Worm (Caenorhabditis elegans) whole organism, L4/young adult: ENCODE data around the gene T01E8.8.
"Not testable (repeated sequence)": the region's sequence is repeated elsewhere in the genome, so short reads cannot be mapped to it uniquely, and the experiment has no call there.

Experiments used
- W03F9.2 ChIP-seq: fragments of 150-350 bp; optimal IDR thresholded peaks from 2 replicates; lab custom pipeline; 2014; ENCODE audit warnings: missing biosample characterization, missing genetic modification characterization
- dao-5 ChIP-seq: sonication (generic microtip); optimal IDR thresholded peaks from 2 replicates; lab custom pipeline; 2016; ENCODE audit warnings: missing genotype, missing genetic modification characterization, moderate library complexity, missing compliant biosample characterization
- him-1 ChIP-seq: sonication (generic microtip); optimal IDR thresholded peaks from 2 replicates; lab custom pipeline; 2016; ENCODE audit warnings: missing genotype, missing genetic modification reagents, missing genetic modification characterization, missing compliant biosample characterization

The T01E8.8 gene

DNA sequence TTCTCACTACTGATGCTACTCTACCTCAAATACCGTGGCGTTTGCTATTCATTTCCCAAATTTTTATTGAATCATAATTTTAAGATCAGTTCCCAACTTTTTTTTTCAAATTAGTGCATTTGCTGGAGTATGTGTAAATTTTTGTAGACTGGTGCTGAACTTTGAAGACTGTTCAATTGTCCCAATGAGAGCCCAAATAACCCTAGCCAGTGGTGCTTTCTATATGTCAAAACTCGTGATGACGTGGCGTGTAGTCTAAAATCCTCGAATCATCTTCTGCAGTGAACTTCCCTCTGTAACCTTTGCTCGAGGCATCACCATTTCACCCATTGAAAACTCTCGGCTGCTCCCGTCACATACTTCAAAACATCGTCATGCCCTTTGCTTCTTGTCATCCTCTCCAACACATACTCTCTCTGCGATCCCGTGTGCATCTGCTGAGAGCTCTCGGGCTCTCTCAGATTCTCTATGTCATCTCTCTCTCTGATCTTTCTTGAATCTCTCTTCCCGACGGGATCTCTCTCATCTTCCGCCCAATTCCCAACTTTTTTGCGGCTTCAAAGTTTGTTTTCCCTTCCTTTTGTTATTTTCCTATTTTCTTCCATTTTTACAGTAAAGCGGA lies 26.5 kb upstream of the T01E8.8 start:
- TF ChIP-seq him-1 (no peak), W03F9.2 (tag; lab: Kevin White, UChicago) (no peak), dao-5 (no peak)

DNA sequence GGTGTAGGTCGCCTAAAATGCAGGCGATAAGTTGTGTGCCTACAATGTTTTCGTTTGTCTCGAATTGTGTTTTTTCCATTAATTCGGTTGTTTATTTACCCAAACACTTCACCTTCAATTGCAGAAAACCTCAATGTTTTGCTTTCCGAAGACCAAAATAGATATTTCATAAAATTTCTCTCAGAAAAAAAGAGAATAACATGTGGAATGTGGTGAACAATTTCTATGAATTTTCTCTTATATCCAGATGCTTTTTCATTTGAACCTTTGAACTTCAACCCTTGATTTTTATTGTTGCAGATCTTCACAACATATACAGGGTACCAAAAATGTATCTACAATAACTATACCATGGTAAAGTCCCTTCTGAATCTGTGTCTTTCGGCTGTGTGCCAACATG lies 24.6 kb upstream of the T01E8.8 start, which contains the start of gene T01E8.1:
Gene T01E8.1, plus strand, starts transcription at position 301 of the 400 bp plus-strand sequence.
- no peak for TF ChIP-seq W03F9.2 (tag; lab: Kevin White, UChicago)

DNA sequence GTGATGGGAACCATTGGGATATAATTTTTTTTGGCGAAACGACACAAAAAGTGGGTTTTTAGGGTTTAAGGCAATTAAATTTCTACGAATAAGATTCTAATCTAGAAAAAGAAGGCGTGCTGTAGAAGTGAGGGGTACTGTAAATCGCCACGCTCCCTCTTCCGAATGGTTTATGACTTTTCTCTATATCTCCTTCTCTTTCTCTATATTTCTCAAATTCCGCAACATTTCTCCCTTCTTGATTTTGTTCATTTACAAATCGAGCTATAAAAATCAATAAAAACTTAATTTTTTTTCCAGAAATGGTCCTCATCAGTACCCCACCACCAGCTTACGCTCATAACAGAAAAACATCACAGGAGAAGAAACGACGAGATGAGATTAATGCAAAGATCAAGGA lies 12.9 kb upstream of the T01E8.8 start, which contains the start of gene ref-1:
Gene ref-1, plus strand, starts transcription at position 301 of the 400 bp plus-strand sequence.
- TF ChIP-seq W03F9.2 (tag; lab: Kevin White, UChicago): no peak
- no peak for TF ChIP-seq him-1
- no peak for TF ChIP-seq dao-5

DNA sequence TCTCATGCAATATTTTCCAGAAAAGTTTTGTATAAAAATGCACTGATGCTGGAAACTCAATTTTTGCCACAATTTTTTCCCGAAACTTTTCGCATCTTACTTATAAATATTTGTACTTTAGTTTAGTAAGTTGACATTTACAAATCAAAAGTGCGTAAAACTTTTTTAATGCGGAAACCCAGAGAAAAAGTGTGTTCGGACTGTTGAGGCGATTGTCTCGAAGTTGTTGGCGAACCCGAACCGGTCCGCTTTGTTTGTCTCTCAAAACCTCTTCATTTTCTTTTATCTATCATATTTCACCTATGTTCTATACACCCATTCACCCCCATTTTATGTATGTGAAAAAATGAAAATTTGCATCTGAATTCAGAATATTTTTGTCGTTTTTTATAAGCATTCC lies 10.4 kb upstream of the T01E8.8 start:
- TF ChIP-seq W03F9.2 (tag; lab: Kevin White, UChicago) (no peak), dao-5 (no peak), him-1 (no peak)

ce11 chrII:10221627-10222026 lies 9.4 kb upstream of the T01E8.8 start:
- no peak for TF ChIP-seq W03F9.2 (tag; lab: Kevin White, UChicago)
- TF ChIP-seq him-1: no peak
- TF ChIP-seq dao-5: no peak

DNA sequence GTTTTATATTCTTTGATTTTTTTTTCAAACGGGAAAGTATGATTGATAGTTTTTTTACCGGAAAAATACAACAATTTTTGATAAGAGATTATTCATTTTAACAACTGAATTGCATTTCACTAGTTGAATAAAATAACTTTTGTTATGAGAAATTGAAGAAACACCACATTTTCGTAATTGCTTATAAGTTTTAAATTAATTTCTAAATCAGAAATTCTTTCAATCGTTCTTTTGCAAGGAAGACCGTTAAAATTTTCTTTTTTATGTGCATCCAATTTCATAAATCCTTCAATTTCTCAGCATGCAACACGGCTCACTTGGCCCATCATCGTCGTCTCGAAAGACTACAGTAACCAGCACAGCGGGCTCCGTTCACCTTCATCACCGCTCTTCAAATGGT lies 8.5 kb upstream of the T01E8.8 start, which contains the start of gene plc-3:
Gene plc-3, plus strand, starts transcription at position 301 of the 400 bp plus-strand sequence.
- TF ChIP-seq him-1 (no peak), dao-5 (no peak), W03F9.2 (tag; lab: Kevin White, UChicago) (no peak)

ce11 chrII:10227030-10227429 lies 4.0 kb upstream of the T01E8.8 start, which contains the start of gene srh-135:
srh-135 (minus strand) TSS chrII:10227130.
- TF ChIP-seq dao-5: no peak
- TF ChIP-seq him-1: no peak
- no peak for TF ChIP-seq W03F9.2 (tag; lab: Kevin White, UChicago)

DNA sequence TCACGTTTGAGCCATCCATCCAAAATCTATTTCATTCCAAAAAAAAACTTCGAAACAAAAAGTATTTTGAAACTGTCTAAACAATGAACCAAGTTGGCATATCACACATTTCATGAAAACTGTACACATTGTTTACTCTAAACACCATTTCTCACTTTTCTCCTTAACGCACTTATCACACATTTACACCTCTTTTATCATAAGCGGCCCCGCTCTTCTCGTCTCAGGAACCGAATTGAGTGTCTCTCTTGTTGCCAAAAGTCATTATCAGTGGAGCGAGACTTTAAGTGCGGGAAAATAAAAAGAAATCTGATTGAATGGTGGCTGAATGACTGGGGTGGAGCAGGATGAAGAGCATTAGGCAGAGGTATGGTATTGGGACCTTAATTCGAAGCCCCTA lies 802 bp downstream of the T01E8.8 start:
- TF ChIP-seq W03F9.2 (tag; lab: Kevin White, UChicago): no peak
- no peak for TF ChIP-seq dao-5
- no peak for TF ChIP-seq him-1

ce11 chrII:10234398-10234797 lies 3.3 kb downstream of the T01E8.8 start, which contains the start of gene ubxn-5:
ubxn-5 (minus strand) TSS chrII:10234498.
- TF ChIP-seq W03F9.2 (tag; lab: Kevin White, UChicago) (no peak), him-1 (no peak), dao-5 (no peak)

- TF ChIP-seq him-1 (no peak), W03F9.2 (tag; lab: Kevin White, UChicago) (no peak), dao-5 (no peak)
Observed at ce11 chrII:10239595-10239994, 8.5 kb downstream of the T01E8.8 start, which contains the start of gene mec-15. mec-15 (minus strand) TSS chrII:10239695.

ce11 chrII:10242294-10242693 lies 11.2 kb downstream of the T01E8.8 start, which contains the start of gene mrps-14:
mrps-14 (minus strand) TSS chrII:10242490.
- TF ChIP-seq dao-5 (no peak), him-1 (no peak)

ce11 chrII:10245612-10246011 lies 14.5 kb downstream of the T01E8.8 start:
- no peak for TF ChIP-seq W03F9.2 (tag; lab: Kevin White, UChicago)
- TF ChIP-seq him-1: no peak
- TF ChIP-seq dao-5: no peak

ce11 chrII:10247154-10247553 lies 16.1 kb downstream of the T01E8.8 start:
- TF ChIP-seq dao-5: no peak
- no peak for TF ChIP-seq W03F9.2 (tag; lab: Kevin White, UChicago)
- TF ChIP-seq him-1: no peak

ce11 chrII:10247594-10248283 lies 16.7 kb downstream of the T01E8.8 start, which contains the start of gene nrde-2:
nrde-2 (minus strand) TSS chrII:10247638.
- TF ChIP-seq W03F9.2 (tag; lab: Kevin White, UChicago); him-1; dao-5: not testable (repeated sequence)
